Worm (Caenorhabditis elegans): ENCODE data around the gene srh-174.

The srh-174 gene

ce11 chrV:17173738-17174137, 4.8 kb upstream of the srh-174 start, which contains the start of gene srbc-25:
Gene srbc-25 (plus strand): TSS chrV:17174038.
- TF ChIP-seq lin-13 (GFP tag; optimal IDR thresholded peaks at IDR 0.05): no peak
- no peak for TF ChIP-seq Y55F3AM.14 (GFP tag; optimal IDR thresholded peaks at IDR 0.05)
- TF ChIP-seq snpc-4 (tag; optimal IDR thresholded peaks at IDR 0.05): no peak
- TF ChIP-seq ama-1 (optimal IDR thresholded peaks at IDR 0.05): no peak
- no peak for TF ChIP-seq lsy-2 (tag; optimal IDR thresholded peaks at IDR 0.05)
- TF ChIP-seq nhr-12 (tag; optimal IDR thresholded peaks at IDR 0.05): no peak
- no peak for TF ChIP-seq ztf-1 (GFP tag; conservative IDR thresholded peaks at IDR 0.05)
- no peak for TF ChIP-seq dmd-4 (tag; optimal IDR thresholded peaks at IDR 0.05)
- TF ChIP-seq nhr-11 (tag; optimal IDR thresholded peaks at IDR 0.05): no peak
- no peak for TF ChIP-seq lin-39 (tag; optimal IDR thresholded peaks at IDR 0.05)
- TF ChIP-seq nhr-129 (tag; optimal IDR thresholded peaks at IDR 0.05): no peak
- TF ChIP-seq sem-4 (tag; optimal IDR thresholded peaks at IDR 0.05): no peak
- TF ChIP-seq zag-1 (tag; optimal IDR thresholded peaks at IDR 0.05): no peak
- no peak for TF ChIP-seq nhr-25 (tag; optimal IDR thresholded peaks at IDR 0.05)
- TF ChIP-seq ceh-82 (tag; optimal IDR thresholded peaks at IDR 0.05): no peak
- no peak for TF ChIP-seq unc-39 (tag; optimal IDR thresholded peaks at IDR 0.05)

ce11 chrV:17177967-17178366, 590 bp upstream of the srh-174 start, which contains the start of gene srsx-1:
Gene srsx-1 (minus strand): TSS chrV:17178067.
- TF ChIP-seq mdl-1 (tag; optimal IDR thresholded peaks at IDR 0.05) (no peak), ceh-16 (tag; optimal IDR thresholded peaks at IDR 0.05) (no peak)

- TF ChIP-seq dmd-4 (tag; optimal IDR thresholded peaks at IDR 0.05) (no peak), egl-27 (tag; optimal IDR thresholded peaks at IDR 0.05) (no peak), lin-39 (tag; optimal IDR thresholded peaks at IDR 0.05) (no peak), nhr-6 (tag; optimal IDR thresholded peaks at IDR 0.05) (no peak), lin-13 (GFP tag; optimal IDR thresholded peaks at IDR 0.05) (no peak), R02D3.7 (tag; optimal IDR thresholded peaks at IDR 0.05) (no peak), mdl-1 (tag; optimal IDR thresholded peaks at IDR 0.05) (no peak), blmp-1 (tag; optimal IDR thresholded peaks at IDR 0.05; ENCODE audit: insufficient read depth) (no peak), ztf-1 (GFP tag; conservative IDR thresholded peaks at IDR 0.05) (no peak)
Observed at ce11 chrV:17182045-17182444, 3.5 kb downstream of the srh-174 start, which contains the start of gene srh-159. Gene srh-159 (plus strand): TSS chrV:17182345.

ce11 chrV:17190399-17190798, 11.8 kb downstream of the srh-174 start, which contains the start of gene str-199:
Gene str-199 (minus strand): TSS chrV:17190499.
- TF ChIP-seq sma-9 (GFP tag; optimal IDR thresholded peaks at IDR 0.05) (no peak), sma-9 (tag; optimal IDR thresholded peaks at IDR 0.05) (no peak), nhr-21 (tag; optimal IDR thresholded peaks at IDR 0.05) (no peak), ama-1 (optimal IDR thresholded peaks at IDR 0.05) (no peak), mdl-1 (tag; optimal IDR thresholded peaks at IDR 0.05) (no peak), F13H6.1 (tag; optimal IDR thresholded peaks at IDR 0.05) (no peak), blmp-1 (tag; optimal IDR thresholded peaks at IDR 0.05; ENCODE audit: insufficient read depth) (no peak), sem-4 (tag; optimal IDR thresholded peaks at IDR 0.05) (no peak), egl-27 (tag; optimal IDR thresholded peaks at IDR 0.05) (no peak), crh-2 (tag; optimal IDR thresholded peaks at IDR 0.05) (no peak), unc-39 (tag; optimal IDR thresholded peaks at IDR 0.05) (no peak), mab-5 (tag; optimal IDR thresholded peaks at IDR 0.05) (no peak), elt-1 (tag; optimal IDR thresholded peaks at IDR 0.05) (no peak), nhr-12 (tag; optimal IDR thresholded peaks at IDR 0.05) (no peak), Y55F3AM.14 (GFP tag; optimal IDR thresholded peaks at IDR 0.05) (no peak), skn-1 (tag; optimal IDR thresholded peaks at IDR 0.05) (no peak), nhr-237 (tag; optimal IDR thresholded peaks at IDR 0.05) (no peak), aly-2 (tag; optimal IDR thresholded peaks at IDR 0.05) (no peak), fos-1 (tag; optimal IDR thresholded peaks at IDR 0.05) (no peak)

- TF ChIP-seq sma-9 (GFP tag; optimal IDR thresholded peaks at IDR 0.05) (no peak), sma-9 (tag; optimal IDR thresholded peaks at IDR 0.05) (no peak), zag-1 (tag; optimal IDR thresholded peaks at IDR 0.05) (no peak), crh-2 (tag; optimal IDR thresholded peaks at IDR 0.05) (no peak), nhr-25 (tag; optimal IDR thresholded peaks at IDR 0.05) (no peak), C34F6.9 (tag; optimal IDR thresholded peaks at IDR 0.05) (no peak), lin-13 (GFP tag; optimal IDR thresholded peaks at IDR 0.05) (no peak), peb-1 (tag; optimal IDR thresholded peaks at IDR 0.05) (no peak), nhr-77 (tag; optimal IDR thresholded peaks at IDR 0.05) (no peak), lin-39 (tag; optimal IDR thresholded peaks at IDR 0.05) (no peak), alr-1 (tag; optimal IDR thresholded peaks at IDR 0.05) (no peak), dmd-4 (tag; optimal IDR thresholded peaks at IDR 0.05) (no peak), lin-11 (tag; optimal IDR thresholded peaks at IDR 0.05) (no peak), lsy-2 (tag; optimal IDR thresholded peaks at IDR 0.05) (no peak), mbf-1 (tag; optimal IDR thresholded peaks at IDR 0.05) (no peak), sma-3 (GFP tag; optimal IDR thresholded peaks at IDR 0.05) (no peak)
Observed at ce11 chrV:17192238-17192637, 13.7 kb downstream of the srh-174 start, which contains the start of gene srz-47. Gene srz-47 (minus strand): TSS chrV:17192338.
